Worm (Caenorhabditis elegans) whole organism, midembryonic: ENCODE measurements around the gene F22F7.12.

Experiments used
- T22C8.4 ChIP-seq: fragments of 200-800 bp; sonication (Bioruptor generic); IDR thresholded peaks from 2 replicates; pipeline ENCODE4 v1.3.6; 2022; ENCODE audit warnings: missing genetic modification characterization, missing compliant biosample characterization
- klf-2 ChIP-seq: fragments of 200-800 bp; sonication (Bioruptor generic); conservative IDR thresholded peaks from 2 replicates; pipeline ENCODE4 v1.3.6; 2022; ENCODE audit warnings: missing genetic modification reagents, missing genetic modification characterization, missing compliant biosample characterization
- med-1 ChIP-seq: sonication (generic microtip); optimal IDR thresholded peaks from 2 replicates; lab custom pipeline; 2017; ENCODE audit warnings: missing genetic modification characterization, mild to moderate bottlenecking, missing compliant biosample characterization, antibody characterized with exemption, missing genetic modification reagents; ENCODE audit not compliant: insufficient read depth
- ref-1 ChIP-seq: fragments of 200-800 bp; sonication (Bioruptor generic); conservative IDR thresholded peaks from 2 replicates; pipeline ENCODE4 v1.3.6; 2022; ENCODE audit warnings: missing genetic modification reagents, missing genetic modification characterization, missing compliant biosample characterization
- ztf-29 ChIP-seq: fragments of 200-800 bp; sonication (Bioruptor generic); IDR thresholded peaks from 2 replicates; pipeline ENCODE4 v1.3.6; 2022; ENCODE audit warnings: missing genetic modification reagents, missing genetic modification characterization, missing compliant biosample characterization

DNA sequence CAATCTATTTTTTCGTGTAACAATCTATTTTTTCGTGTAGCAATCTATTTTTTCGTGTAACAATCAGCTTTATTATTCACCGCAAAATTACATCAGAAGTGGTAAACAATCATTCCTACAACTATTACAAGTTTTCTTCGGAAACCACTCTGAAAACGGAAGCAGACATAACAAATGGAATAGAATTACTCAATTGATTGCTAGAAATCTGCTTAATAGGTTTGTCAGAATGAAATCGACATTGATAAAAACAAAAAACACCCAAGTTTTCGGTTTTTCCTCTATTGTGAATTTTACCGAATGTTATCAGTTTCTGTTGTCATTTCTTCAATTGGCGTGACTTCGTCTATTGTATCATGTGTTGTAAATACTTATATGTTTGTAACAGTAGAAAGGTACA, 2.5 kb upstream of the F22F7.12 start, which contains the start of gene srbc-20:
- TF ChIP-seq med-1 (GFP tag; lab: Kevin White, UChicago) (no peak), ztf-29 (GFP tag; lab: Robert Waterston, UW) (no peak), T22C8.4 (GFP tag; lab: Robert Waterston, UW) (no peak), klf-2 (GFP tag; lab: Robert Waterston, UW) (no peak), ref-1 (no peak)
